Worm (Caenorhabditis elegans): Measurements from ENCODE around the gene C46G7.2.

The C46G7.2 gene

ce11 chrIV:5983191-5983590 lies 31.8 kb upstream of the C46G7.2 start:
- TF ChIP-seq lin-39 (tag; optimal IDR thresholded peaks at IDR 0.05) (no peak), gmeb-1 (tag; optimal IDR thresholded peaks at IDR 0.05) (no peak), skn-1 (tag; optimal IDR thresholded peaks at IDR 0.05) (no peak), zag-1 (tag; optimal IDR thresholded peaks at IDR 0.05) (no peak), nhr-6 (tag; optimal IDR thresholded peaks at IDR 0.05) (no peak), nhr-237 (tag; optimal IDR thresholded peaks at IDR 0.05) (no peak), unc-62 (GFP tag; optimal IDR thresholded peaks at IDR 0.05) (no peak), unc-39 (tag; optimal IDR thresholded peaks at IDR 0.05) (no peak), fos-1 (tag; optimal IDR thresholded peaks at IDR 0.05) (no peak), elt-1 (tag; optimal IDR thresholded peaks at IDR 0.05) (no peak), lsy-2 (tag; optimal IDR thresholded peaks at IDR 0.05) (no peak), ceh-16 (tag; optimal IDR thresholded peaks at IDR 0.05) (no peak), ZK546.5 (tag; optimal IDR thresholded peaks at IDR 0.05) (no peak), nhr-23 (tag; optimal IDR thresholded peaks at IDR 0.05) (no peak), F13H6.1 (tag; optimal IDR thresholded peaks at IDR 0.05) (no peak), mbf-1 (tag; optimal IDR thresholded peaks at IDR 0.05) (no peak), blmp-1 (tag; optimal IDR thresholded peaks at IDR 0.05; ENCODE audit: insufficient read depth) (no peak)

DNA sequence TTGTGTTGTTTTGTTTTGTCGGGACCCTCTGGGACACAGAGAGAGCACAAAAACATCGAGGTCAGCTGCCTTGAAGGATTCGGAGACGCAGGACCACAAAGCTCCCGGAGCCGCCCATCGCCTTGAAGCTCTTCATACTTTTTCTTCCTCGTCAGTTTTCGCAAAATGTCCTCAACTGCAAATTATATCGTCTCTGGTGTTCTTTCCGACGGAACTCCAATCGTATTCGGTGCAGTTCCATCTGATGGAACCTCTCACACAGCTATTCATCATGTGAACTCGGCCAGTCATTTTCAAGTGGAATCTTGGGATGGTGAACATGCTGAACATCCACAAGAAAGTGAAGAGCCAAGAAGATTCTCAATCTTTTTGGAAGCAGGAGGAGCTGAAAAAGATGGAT lies 29.6 kb upstream of the C46G7.2 start:
- no peak for TF ChIP-seq lin-13 (GFP tag; optimal IDR thresholded peaks at IDR 0.05)
- no peak for TF ChIP-seq lsy-2 (tag; optimal IDR thresholded peaks at IDR 0.05)
- TF ChIP-seq gmeb-1 (tag; optimal IDR thresholded peaks at IDR 0.05) = no peak
- no peak for TF ChIP-seq elt-3 (tag; optimal IDR thresholded peaks at IDR 0.05)
- TF ChIP-seq nhr-11 (tag; optimal IDR thresholded peaks at IDR 0.05) = no peak
- TF ChIP-seq mab-5 (tag; optimal IDR thresholded peaks at IDR 0.05) = no peak
- TF ChIP-seq fos-1 (tag; optimal IDR thresholded peaks at IDR 0.05) = no peak
- no peak for TF ChIP-seq ama-1 (optimal IDR thresholded peaks at IDR 0.05)

- no peak for TF ChIP-seq lin-11 (tag; optimal IDR thresholded peaks at IDR 0.05)
- TF ChIP-seq lin-13 (GFP tag; optimal IDR thresholded peaks at IDR 0.05) = no peak
- TF ChIP-seq unc-62 (GFP tag; optimal IDR thresholded peaks at IDR 0.05) = no peak
These were observed 29.2 kb upstream of the C46G7.2 start for ce11 chrIV:5985823-5986222.

- TF ChIP-seq unc-39 (tag; optimal IDR thresholded peaks at IDR 0.05) (no peak), ZK546.5 (tag; optimal IDR thresholded peaks at IDR 0.05) (no peak), F13H6.1 (tag; optimal IDR thresholded peaks at IDR 0.05) (peak; percentile 10), nhr-25 (tag; optimal IDR thresholded peaks at IDR 0.05) (no peak), fos-1 (tag; optimal IDR thresholded peaks at IDR 0.05) (no peak), ama-1 (optimal IDR thresholded peaks at IDR 0.05) (peak; percentile 21), lin-39 (tag; optimal IDR thresholded peaks at IDR 0.05) (no peak)
These were observed 28.2 kb upstream of the C46G7.2 start for ce11 chrIV:5986829-5987228.

DNA sequence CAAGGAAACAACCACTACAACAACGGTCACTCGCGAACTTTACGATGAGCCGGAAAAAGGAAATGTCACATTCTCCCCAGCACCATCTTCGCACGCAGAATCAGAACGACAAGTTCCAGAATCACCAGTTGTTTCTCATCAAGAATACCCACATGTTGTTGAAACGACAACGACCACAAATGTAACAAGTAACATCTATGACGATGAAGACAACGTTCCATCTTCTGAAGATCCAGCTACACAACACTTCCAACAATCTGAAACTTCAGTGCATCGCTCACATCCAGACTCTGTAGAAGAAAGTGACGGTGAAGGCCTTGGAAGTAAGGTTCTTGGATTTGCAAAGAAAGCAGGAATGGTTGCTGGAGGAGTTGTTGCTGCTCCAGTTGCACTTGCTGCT lies 24.5 kb upstream of the C46G7.2 start:
- TF ChIP-seq sma-9 (GFP tag; optimal IDR thresholded peaks at IDR 0.05) = no peak
- no peak for TF ChIP-seq sma-9 (tag; optimal IDR thresholded peaks at IDR 0.05)
- TF ChIP-seq nhr-11 (tag; optimal IDR thresholded peaks at IDR 0.05) = no peak
- TF ChIP-seq unc-55 (GFP tag; optimal IDR thresholded peaks at IDR 0.05) = no peak
- no peak for TF ChIP-seq ztf-11 (tag; optimal IDR thresholded peaks at IDR 0.05)
- no peak for TF ChIP-seq ztf-1 (GFP tag; conservative IDR thresholded peaks at IDR 0.05)
- TF ChIP-seq ceh-16 (tag; optimal IDR thresholded peaks at IDR 0.05) = no peak
- TF ChIP-seq nhr-6 (tag; optimal IDR thresholded peaks at IDR 0.05) = no peak
- no peak for TF ChIP-seq dmd-4 (tag; optimal IDR thresholded peaks at IDR 0.05)
- no peak for TF ChIP-seq nhr-10 (tag; optimal IDR thresholded peaks at IDR 0.05)
- no peak for TF ChIP-seq lsy-2 (tag; optimal IDR thresholded peaks at IDR 0.05)
- TF ChIP-seq peb-1 (tag; optimal IDR thresholded peaks at IDR 0.05) = no peak
- no peak for TF ChIP-seq nhr-23 (tag; optimal IDR thresholded peaks at IDR 0.05)
- TF ChIP-seq Y55F3AM.14 (GFP tag; optimal IDR thresholded peaks at IDR 0.05) = no peak
- no peak for TF ChIP-seq elt-1 (tag; optimal IDR thresholded peaks at IDR 0.05)
- no peak for TF ChIP-seq ztf-4 (tag; optimal IDR thresholded peaks at IDR 0.05)
- TF ChIP-seq lin-39 (tag; optimal IDR thresholded peaks at IDR 0.05) = no peak
- TF ChIP-seq nhr-77 (tag; optimal IDR thresholded peaks at IDR 0.05) = no peak
